Fruit fly (Drosophila melanogaster) whole organism, wandering third instar larva: Measurements from ENCODE around the gene Rbcn-3B.

Experiments used
- CG9705 ChIP-seq: fragments of 200-800 bp; sonication (Bioruptor generic); optimal IDR thresholded peaks from 2 replicates; lab custom pipeline; 2018; ENCODE audit warnings: missing biosample characterization, mild to moderate bottlenecking, missing genetic modification characterization
- Dfd ChIP-seq: fragments of >200 bp; optimal IDR thresholded peaks from 2 replicates; lab custom pipeline; 2017; ENCODE audit warnings: missing biosample characterization, missing genetic modification characterization
- GATAd ChIP-seq: sonication (Bioruptor generic); optimal IDR thresholded peaks from 2 replicates; lab custom pipeline; 2016; ENCODE audit warnings: missing biosample characterization, missing genetic modification characterization
- HLH106 ChIP-seq: fragments of 200-800 bp; optimal IDR thresholded peaks from 3 replicates; lab custom pipeline; 2019; ENCODE audit warnings: missing biosample characterization, mild to moderate bottlenecking, missing genetic modification characterization, moderate library complexity
- Hr78 ChIP-seq: fragments of >200 bp; optimal IDR thresholded peaks from 2 replicates; lab custom pipeline; 2017; ENCODE audit warnings: missing biosample characterization, missing genetic modification characterization
- Jra ChIP-seq: sonication (Bioruptor generic); optimal IDR thresholded peaks from 2 replicates; lab custom pipeline; 2016; ENCODE audit warnings: missing biosample characterization, missing genetic modification characterization
- OdsH ChIP-seq: fragments of 200-800 bp; sonication (Bioruptor generic); optimal IDR thresholded peaks from 2 replicates; lab custom pipeline; 2016; ENCODE audit warnings: missing biosample characterization, mild to moderate bottlenecking, missing genetic modification characterization
- Sp1 ChIP-seq: fragments of 200-800 bp; sonication (Bioruptor generic); optimal IDR thresholded peaks from 3 replicates; lab custom pipeline; 2019; ENCODE audit warnings: missing biosample characterization, mild to moderate bottlenecking, missing genetic modification characterization, moderate library complexity
- br ChIP-seq: fragments of 200-800 bp; sonication (Bioruptor generic); optimal IDR thresholded peaks from 2 replicates; lab custom pipeline; 2016; ENCODE audit warnings: missing biosample characterization, missing genetic modification characterization
- dl ChIP-seq, 2 experiments: fragments of 175-275, 200-275 bp in 1 of 2; fragments of 200-275 bp in 1 of 2; sonication (Bioruptor generic); optimal IDR thresholded peaks; lab custom pipeline; 2018; ENCODE audit warnings: mild to moderate bottlenecking in 2 of 2, missing biosample characterization in 2 of 2, missing genetic modification characterization in 2 of 2, moderate library complexity in 2 of 2; ENCODE audit not compliant: partially characterized antibody in 2 of 2, insufficient read depth in 1 of 2
- pan ChIP-seq: fragments of >200 bp; optimal IDR thresholded peaks from 2 replicates; lab custom pipeline; 2017
- psq ChIP-seq: fragments of 200-800 bp; sonication (Bioruptor generic); optimal IDR thresholded peaks from 3 replicates; lab custom pipeline; 2017; ENCODE audit warnings: missing biosample characterization, mild to moderate bottlenecking, missing genetic modification characterization, moderate library complexity
- rgr ChIP-seq: fragments of 200-800 bp; sonication (Bioruptor generic); optimal IDR thresholded peaks from 3 replicates; lab custom pipeline; 2016; ENCODE audit warnings: missing biosample characterization, mild to moderate bottlenecking, missing genetic modification characterization
- tai ChIP-seq: sonication (Bioruptor generic); optimal IDR thresholded peaks from 2 replicates; lab custom pipeline; 2016; ENCODE audit warnings: missing biosample characterization, missing genetic modification characterization

DNA sequence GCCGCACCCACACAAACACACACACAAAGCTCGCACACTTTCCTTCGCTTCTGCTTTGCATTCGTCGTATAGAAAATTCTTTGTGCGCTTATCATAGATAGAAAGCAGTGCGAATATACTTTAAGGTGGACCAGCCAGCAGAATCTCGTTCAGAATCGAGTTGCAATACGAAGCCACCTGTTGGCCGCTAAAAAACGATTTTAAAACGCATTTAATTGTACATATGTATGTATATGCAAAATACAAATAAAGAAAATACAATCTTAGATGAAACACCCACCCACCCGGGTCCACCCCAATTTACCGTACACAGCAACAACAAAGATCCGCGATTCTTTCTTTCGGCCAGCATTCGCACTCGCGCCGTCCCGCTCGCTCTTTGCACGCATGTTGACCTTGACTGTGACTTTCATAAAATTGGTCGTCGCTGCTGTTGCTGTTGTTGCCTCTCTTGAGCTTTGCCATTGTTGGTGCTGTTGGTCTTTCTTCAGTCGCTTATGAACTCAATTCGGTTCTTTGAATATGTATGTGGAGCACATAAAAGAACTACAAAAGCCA, 39.9 kb downstream of the Rbcn-3B start:
- TF ChIP-seq br (GFP tag; lab: Kevin White, UChicago), result peak; percentile 88
- no peak for TF ChIP-seq Hr78 (GFP tag; lab: Kevin White, UChicago)
- TF ChIP-seq Dfd, result no peak
- TF ChIP-seq HLH106 (tag; lab: Kevin White, UChicago), result peak; percentile 92
- no peak for TF ChIP-seq pan (lab: Kevin White, UChicago)
- peak; percentile 91 for TF ChIP-seq OdsH (GFP tag; lab: Kevin White, UChicago)
- TF ChIP-seq Sp1, result peak; percentile 92
- TF ChIP-seq psq (GFP tag; lab: Kevin White, UChicago), result peak; percentile 88
- no peak for TF ChIP-seq tai (GFP tag; lab: Kevin White, UChicago)
- no peak for TF ChIP-seq dl (GFP tag; optimal IDR thresholded peaks at IDR 0.05; lab: Kevin White, UChicago; ENCODE audit: insufficient read depth in 1 of 2, partially characterized antibody in 2 of 2)
- no peak for TF ChIP-seq Jra (GFP tag; lab: Kevin White, UChicago)
- TF ChIP-seq CG9705 (GFP tag; lab: Kevin White, UChicago), result peak; percentile 61
- TF ChIP-seq GATAd (GFP tag; lab: Kevin White, UChicago), result no peak
- TF ChIP-seq rgr (GFP tag; lab: Kevin White, UChicago), result peak; percentile 93
